Fruit fly (Drosophila melanogaster): ENCODE data around the gene Nep7.
A peak's percentile ranks its signal among the peaks of the same experiment; 100 is the strongest.
"Not testable (repeated sequence)": the region's sequence is repeated elsewhere in the genome, so short reads cannot be mapped to it uniquely, and the experiment has no call there.

Nep7 gene

DNA sequence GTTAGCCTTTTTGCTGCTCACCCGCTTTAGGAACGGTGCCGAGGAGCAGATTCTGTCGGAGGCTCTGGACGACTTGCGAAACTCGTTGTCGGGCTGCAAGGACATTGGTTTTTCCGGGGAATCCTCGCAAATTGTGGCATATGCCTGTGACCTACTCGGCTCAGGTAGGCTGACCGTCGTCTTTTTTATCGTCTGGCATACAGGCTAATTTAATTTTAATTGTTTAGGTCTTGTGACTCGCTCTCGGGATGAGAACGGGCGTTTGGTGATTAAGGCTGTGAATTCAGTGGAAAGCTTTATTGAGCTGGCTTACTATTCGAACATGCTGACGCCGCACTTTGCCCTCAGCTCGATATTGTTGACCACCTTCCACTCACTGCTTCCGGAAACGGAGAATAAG lies 23.3 kb upstream of the Nep7 start:
- TF ChIP-seq CG17801 (GFP tag; optimal IDR thresholded peaks at IDR 0.05; ENCODE audit: partially characterized antibody): no peak

DNA sequence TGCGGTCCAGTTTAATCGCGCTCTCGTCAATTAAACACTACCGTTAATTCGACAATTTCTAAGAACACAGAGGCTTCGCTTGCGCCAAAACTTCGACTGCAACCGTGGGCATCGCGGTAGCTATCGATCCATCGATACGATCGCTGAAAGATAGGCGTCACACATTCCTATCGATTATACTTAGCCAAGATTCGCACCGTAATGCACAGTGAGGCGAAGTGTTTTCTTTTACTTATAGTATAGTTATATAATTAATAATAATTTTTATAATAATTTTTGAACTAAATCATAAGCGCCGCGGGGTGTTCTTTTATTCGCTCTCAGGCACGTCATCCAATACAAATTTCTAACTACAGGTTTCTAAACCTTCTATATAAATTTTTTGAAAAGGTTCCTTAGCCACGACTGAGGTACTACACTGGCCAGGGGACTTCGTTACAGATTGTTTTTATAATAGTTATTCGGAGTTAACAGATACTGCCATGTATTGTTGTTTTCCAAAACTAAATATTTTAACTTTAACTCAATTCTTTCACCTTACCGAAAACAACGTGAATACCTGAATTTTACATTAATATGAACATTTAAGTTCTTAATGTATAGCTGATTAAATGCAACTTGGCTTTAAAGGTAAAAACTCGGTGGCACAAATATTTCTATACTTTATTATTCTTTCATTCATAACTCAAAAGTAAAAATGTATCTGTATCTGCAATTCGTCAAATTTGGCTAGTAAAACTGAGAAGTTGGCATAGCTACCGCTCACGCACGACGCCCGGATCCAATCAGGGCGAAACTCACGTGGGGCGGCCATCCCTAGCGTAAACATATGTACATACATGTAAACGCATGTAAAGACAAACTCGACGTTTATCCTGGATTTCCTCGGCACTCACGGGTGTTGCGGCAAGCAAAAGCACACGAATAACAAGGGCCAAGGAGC lies 16.7 kb upstream of the Nep7 start, which contains the start of the genes NSD and BOD1:
Gene NSD, minus strand, starts transcription at position 102 of the 943 bp plus-strand sequence.
Gene BOD1, plus strand, starts transcription at position 494 of the 943 bp plus-strand sequence.
- TF ChIP-seq CG17801 (GFP tag; optimal IDR thresholded peaks at IDR 0.05; ENCODE audit: partially characterized antibody): peak; percentile 31

DNA sequence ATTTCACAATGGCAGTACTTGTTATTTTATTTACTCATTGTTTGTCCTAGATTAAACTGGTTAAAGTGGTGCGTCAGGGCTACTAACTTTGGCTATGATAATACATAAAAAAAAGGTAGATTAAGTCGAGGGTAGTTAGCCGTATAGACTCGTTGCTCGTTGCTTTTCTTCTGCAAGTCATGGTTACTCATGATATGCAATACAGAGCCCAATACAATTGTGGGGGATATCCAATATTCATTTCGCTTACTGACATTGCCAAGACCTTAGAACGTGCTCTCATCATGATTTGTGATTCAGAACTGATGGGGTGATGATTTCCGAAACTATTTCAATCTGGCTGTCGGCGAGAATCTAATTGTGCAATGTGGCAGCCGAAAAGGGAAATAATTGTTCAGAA lies 9.3 kb upstream of the Nep7 start:
- TF ChIP-seq CG17801 (GFP tag; optimal IDR thresholded peaks at IDR 0.05; ENCODE audit: partially characterized antibody): no peak

DNA sequence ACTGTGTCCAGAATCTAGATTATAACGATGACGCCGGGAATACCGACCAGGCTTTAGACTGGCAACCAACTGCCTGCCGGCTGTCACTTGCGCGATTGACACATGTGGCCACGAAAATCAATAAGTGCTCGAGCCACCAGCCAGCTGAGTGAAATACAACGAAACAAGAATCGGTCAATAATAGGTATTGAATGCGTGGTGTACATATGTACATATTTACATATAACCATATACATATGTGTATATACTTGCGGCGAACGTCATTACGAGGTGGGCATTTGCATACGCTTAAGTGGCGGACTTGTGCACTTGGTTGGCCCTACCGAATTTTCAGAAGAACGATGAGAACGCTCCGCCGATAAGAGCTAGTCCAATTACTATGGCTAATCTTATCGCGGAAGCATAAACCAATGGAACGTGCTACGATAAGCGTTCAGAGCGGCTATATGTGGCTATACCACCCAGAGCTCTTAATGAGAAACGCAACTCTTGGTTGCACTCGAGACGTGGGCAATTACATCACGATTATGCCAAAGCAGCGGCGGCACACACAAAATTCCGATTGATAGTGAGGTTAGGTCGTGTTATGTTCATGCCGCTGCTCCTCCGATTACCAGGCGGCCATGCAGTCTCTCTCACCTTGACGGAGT lies 8.0 kb upstream of the Nep7 start:
- TF ChIP-seq CG17801 (GFP tag; optimal IDR thresholded peaks at IDR 0.05; ENCODE audit: partially characterized antibody): no peak

DNA sequence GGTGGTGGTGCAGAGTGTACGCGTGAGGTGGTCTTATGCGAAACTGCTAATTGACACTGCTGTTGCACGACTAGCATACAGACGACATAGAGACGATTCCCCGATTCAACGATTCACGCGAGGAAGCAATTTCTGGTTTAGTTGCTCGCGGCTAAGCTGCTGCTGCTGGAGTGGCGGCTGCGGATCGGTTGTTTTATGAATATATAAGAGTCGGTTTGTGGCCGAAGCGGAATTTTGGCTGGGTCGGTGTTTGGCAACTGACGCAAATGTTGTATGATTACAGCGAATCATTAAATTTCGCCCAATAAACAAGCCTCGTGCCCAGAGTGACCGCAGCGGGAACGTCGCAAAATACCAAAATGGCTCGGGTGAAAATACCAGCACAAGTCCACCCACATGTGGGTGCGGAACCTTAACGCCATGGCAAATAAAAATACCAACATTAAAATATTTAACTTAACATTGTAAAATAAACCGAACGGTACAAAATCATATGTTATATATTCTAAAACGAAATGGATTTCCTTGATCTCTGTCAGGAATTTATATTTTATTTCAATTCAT lies 7.0 kb upstream of the Nep7 start, which contains the start of gene mfrn:
Gene mfrn, minus strand, starts transcription at position 340 of the 564 bp plus-strand sequence.
- TF ChIP-seq CG17801 (GFP tag; optimal IDR thresholded peaks at IDR 0.05; ENCODE audit: partially characterized antibody): no peak

DNA sequence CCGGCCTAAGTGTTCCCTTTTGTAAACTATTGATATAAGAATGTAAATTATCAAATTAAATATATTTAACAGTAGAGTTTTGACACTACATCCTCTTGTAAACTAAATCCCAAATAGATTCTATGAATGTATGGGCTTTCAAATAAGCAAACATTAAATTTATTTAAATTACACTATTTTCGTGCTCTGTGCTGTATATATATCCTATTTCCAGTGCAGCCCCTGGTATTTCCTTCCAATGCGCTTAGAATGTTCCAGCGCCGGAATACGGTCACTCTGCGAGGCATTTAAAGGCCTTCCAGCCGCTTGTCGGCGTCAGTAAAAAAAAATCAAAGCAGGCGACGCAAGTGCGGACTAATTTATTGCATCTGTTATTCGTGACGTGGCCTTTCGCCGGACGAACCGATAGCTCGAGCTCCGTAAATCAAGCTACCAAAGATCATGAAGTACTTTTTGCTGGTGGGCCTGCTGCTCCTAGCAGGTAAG lies 6.3 kb upstream of the Nep7 start, which contains the start of gene Gp93:
Gene Gp93, plus strand, starts transcription at position 291 of the 486 bp plus-strand sequence.
- TF ChIP-seq CG17801 (GFP tag; optimal IDR thresholded peaks at IDR 0.05; ENCODE audit: partially characterized antibody): peak; percentile 64

DNA sequence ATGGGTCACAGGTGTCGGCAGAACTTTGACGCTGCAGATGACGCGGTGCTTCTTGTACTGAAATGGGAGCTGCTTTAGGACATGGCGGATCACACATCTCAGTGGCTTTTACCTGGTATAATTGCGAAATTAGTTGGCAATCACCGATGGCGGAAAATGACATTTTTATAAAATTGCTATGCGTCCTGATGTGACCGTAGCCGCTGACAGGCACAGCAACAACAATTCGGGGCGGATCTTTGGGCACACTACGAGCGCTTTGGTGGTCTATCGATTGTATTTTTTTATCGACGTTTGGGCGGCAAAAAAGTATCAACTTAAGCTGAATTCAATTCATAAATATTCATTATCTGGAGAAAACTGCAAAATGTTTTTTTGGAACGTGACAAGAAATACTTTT lies 827 bp upstream of the Nep7 start, which contains the start of gene CG4951:
Gene CG4951, minus strand, starts transcription at position 223 of the 400 bp plus-strand sequence.
- TF ChIP-seq CG17801 (GFP tag; optimal IDR thresholded peaks at IDR 0.05; ENCODE audit: partially characterized antibody): no peak

DNA sequence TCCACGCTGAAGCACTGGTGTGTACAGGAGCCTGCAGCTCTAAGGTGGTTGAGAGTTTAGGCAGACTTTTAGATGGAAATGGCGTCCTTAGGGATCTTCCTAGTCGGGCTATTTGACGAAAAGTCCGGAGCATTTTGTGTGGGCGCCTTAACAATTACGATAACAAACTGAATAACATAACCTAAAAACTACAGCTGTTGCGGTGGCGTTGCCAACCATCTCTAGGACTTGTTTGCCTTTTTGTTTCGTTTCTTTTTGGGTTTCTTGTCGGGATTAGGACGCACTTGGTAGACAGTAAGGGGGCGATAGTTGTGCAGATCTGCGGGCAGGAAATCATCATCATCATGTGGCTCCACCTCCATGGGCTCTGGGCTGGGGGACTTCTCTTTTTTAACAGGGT lies 3.2 kb downstream of the Nep7 start:
- TF ChIP-seq CG17801 (GFP tag; optimal IDR thresholded peaks at IDR 0.05; ENCODE audit: partially characterized antibody): no peak

DNA sequence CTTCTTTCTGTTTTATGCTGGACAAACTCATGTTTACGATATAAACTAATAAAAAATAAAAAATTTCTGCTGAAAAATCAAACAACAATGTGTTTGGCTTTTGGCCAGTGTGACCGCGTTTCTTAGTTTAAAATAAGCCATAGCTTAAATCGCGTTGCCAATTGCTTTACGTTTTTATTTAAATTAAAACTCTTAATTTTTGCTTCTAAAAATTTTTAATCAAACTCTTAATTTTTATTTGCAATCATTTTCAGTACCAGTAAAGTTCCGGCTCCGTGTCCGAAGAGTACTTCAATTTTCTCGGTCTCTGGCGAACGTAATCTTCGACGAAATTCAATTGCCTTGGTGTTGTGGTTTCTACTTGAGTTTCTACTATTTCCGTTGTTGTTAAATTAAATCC lies 4.4 kb downstream of the Nep7 start, which contains the start of the genes CG42487 and CG4884:
Gene CG42487, minus strand, starts transcription at position 101 of the 400 bp plus-strand sequence.
Gene CG4884, minus strand, starts transcription at position 101 of the 400 bp plus-strand sequence.
- TF ChIP-seq CG17801 (GFP tag; optimal IDR thresholded peaks at IDR 0.05; ENCODE audit: partially characterized antibody): not testable (repeated sequence)

DNA sequence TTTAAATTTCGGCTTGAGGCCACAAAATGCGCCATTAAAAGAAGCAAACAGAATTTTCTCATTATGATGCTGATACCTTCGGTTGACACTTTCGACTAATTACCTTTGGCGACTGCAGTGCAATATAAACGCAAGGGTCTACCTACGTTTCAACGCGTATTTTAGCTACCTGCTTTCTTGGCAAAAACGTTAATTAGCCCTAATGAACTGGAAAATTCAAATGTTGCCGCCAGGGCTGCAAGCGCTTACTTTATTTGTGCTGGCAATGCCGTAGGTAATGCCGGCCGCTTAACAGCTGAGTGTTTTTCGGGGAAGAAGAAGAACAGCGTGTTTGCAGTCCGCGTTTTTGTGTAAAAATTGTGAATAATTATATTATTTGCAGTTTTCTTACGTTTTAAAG lies 5.8 kb downstream of the Nep7 start, which contains the start of gene CG31253:
Gene CG31253, minus strand, starts transcription at position 101 of the 400 bp plus-strand sequence.
- TF ChIP-seq CG17801 (GFP tag; optimal IDR thresholded peaks at IDR 0.05; ENCODE audit: partially characterized antibody): not testable (repeated sequence)

DNA sequence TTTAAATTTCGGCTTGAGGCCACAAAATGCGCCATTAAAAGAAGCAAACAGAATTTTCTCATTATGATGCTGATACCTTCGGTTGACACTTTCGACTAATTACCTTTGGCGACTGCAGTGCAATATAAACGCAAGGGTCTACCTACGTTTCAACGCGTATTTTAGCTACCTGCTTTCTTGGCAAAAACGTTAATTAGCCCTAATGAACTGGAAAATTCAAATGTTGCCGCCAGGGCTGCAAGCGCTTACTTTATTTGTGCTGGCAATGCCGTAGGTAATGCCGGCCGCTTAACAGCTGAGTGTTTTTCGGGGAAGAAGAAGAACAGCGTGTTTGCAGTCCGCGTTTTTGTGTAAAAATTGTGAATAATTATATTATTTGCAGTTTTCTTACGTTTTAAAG lies 8.4 kb downstream of the Nep7 start, which contains the start of the genes CG31131 and CG4849:
Gene CG31131, minus strand, starts transcription at position 101 of the 400 bp plus-strand sequence.
Gene CG4849, plus strand, starts transcription at position 297 of the 400 bp plus-strand sequence.
- not testable (repeated sequence) for TF ChIP-seq CG17801 (GFP tag; optimal IDR thresholded peaks at IDR 0.05; ENCODE audit: partially characterized antibody)

DNA sequence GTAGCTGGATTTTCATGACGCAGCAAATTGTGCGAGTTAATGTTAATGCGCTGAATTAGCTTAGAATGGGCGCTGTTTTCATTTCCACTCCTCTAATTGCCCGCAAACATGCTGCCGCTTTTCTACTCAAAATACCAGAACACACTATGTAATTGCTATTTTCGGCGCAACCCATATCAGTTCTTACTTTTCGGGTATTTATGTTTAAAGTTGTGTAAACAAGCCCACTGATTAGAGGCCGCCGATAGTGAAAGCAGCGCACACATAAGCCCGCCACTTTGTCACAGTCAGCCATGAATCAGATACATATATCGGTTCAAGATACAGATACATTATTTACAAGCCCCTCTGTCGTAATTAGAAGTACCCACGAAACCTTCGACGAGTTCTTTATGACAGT lies 32.1 kb downstream of the Nep7 start:
- no peak for TF ChIP-seq CG17801 (GFP tag; optimal IDR thresholded peaks at IDR 0.05; ENCODE audit: partially characterized antibody)

DNA sequence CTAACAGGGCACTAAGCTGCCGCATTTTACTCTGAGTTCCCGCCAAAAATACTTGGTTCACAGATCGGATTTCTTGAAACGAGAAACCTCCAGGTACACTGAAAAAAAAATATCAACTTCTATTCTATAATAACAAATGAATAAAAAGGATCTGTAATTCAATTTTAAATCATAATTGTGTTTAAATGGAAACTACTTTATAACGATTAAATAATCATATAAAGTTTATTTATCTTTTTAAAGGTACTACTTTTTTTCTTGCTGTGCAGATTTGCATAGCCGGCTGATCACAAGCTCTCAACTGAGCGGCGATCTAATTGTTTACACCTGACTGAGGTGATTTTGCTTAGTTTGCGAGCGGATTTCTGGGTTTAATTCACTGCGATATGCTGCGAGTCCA lies 32.6 kb downstream of the Nep7 start:
- peak; percentile 61 for TF ChIP-seq CG17801 (GFP tag; optimal IDR thresholded peaks at IDR 0.05; ENCODE audit: partially characterized antibody)

DNA sequence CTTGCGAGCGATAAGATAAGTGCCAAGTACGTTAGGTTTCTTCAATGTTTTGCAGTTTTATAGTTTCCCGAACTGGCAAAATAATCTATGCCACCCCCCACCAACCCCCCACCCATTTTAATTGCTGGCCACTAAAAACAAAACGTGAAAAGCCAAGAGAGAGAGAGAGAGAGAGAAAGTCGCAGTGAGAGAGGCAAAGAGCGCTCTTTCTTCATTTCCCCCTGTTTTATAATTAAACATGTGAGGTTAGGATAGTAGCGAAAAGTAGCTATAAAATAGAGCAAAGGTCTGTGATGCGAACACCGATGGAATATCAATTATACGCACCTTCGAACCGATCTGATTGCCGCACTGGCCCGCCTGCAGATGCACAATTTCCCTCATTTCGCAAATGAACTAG lies 33.1 kb downstream of the Nep7 start:
- TF ChIP-seq CG17801 (GFP tag; optimal IDR thresholded peaks at IDR 0.05; ENCODE audit: partially characterized antibody): no peak

DNA sequence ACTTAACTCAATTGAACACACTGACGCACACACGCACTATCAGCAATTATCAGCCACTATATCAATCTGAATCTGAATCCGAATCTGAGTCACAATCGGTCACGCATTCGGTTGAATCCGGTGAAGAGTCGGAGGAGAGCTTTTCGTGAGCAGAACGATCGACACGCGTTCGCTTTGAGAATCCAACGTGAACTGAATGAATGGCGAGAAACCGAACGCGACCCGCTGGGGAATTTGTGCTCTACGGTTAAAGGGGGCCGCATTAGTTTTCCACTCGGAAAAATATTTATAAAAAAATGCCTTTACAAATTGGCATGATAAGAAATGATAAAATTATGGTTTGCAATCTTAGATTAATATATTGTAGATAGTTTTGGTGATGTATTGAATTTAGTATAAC lies 33.5 kb downstream of the Nep7 start, which contains the start of gene betaTub97EF:
Gene betaTub97EF, minus strand, starts transcription at position 196 of the 400 bp plus-strand sequence.
- no peak for TF ChIP-seq CG17801 (GFP tag; optimal IDR thresholded peaks at IDR 0.05; ENCODE audit: partially characterized antibody)
